Worm (Caenorhabditis elegans): Measurements from ENCODE around the gene F10E9.10.

Gene F10E9.10

DNA sequence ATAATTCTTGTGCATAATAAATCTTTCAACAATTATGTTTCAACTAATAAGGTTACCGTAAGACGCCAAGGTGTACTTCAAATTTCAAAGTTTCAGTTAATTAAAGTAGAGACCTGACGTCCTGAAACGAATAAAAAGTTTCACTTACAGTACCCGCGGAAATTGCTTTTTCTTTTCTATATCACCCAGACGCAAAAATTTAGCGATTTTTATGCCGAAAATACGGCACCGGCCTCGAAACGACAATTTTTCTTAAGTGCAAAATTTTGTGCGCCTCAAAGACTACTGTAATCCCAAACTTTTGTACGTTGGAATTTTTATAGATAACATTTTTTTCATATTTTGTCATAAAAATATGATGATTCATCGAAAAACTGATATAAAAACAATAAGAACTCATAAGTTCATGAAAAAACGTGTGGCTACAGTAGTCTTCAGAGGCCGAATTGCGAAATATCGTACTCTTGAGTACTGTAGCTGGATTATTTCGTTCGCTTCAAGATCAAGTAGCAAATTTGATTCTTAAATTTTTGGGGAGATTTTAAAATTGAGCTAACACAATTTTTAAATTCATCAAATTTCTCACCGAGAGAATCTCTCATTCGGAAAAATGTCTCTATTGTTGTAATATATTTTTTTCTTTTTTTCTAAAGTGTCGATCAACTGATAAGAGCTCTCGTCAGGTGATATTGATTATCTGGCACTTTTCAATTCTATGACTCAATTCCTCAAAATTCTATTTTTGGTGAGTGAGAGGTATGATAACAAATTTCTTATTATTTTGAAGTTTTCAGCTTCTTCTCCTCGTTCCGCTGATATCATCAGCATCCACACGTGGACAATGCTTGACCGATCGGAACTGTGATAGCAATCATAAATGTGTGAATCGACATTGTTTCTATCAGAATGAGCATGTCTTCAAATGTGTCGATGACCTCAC lies 5.8 kb upstream of the F10E9.10 start, which contains the start of gene ZC262.13 (continued):
- TF ChIP-seq nfya-1 (tag; optimal IDR thresholded peaks at IDR 0.05; ENCODE audit: borderline replicate concordance, insufficient read depth), result no peak
- no peak for TF ChIP-seq ets-4 (GFP tag; optimal IDR thresholded peaks at IDR 0.05)
- TF ChIP-seq snpc-1.3 (tag; optimal IDR thresholded peaks at IDR 0.05; ENCODE audit: insufficient read depth), result no peak
- no peak for TF ChIP-seq ceh-40 (GFP tag; IDR thresholded peaks at IDR 0.05)
- TF ChIP-seq F10E7.11 (tag; optimal IDR thresholded peaks at IDR 0.05), result no peak
- no peak for TF ChIP-seq zfh-2 (GFP tag; conservative IDR thresholded peaks at IDR 0.05)
- no peak for TF ChIP-seq nhr-120 (GFP tag; IDR thresholded peaks at IDR 0.05)
- no peak for TF ChIP-seq hlh-26 (GFP tag; conservative IDR thresholded peaks at IDR 0.05)
- TF ChIP-seq tbx-9 (tag; optimal IDR thresholded peaks at IDR 0.05; ENCODE audit: borderline replicate concordance), result no peak
- TF ChIP-seq cebp-1 (GFP tag; IDR thresholded peaks at IDR 0.05), result peak; percentile 60; the same call in 1 of the 2 replicates
- peak; percentile 80 for TF ChIP-seq cebp-1 (tag; optimal IDR thresholded peaks at IDR 0.05)
- TF ChIP-seq let-607 (tag; optimal IDR thresholded peaks at IDR 0.05), result peak in 1 of 2 experiments; percentile 42
- no peak for TF ChIP-seq ceh-100 (GFP tag; IDR thresholded peaks at IDR 0.05)
- TF ChIP-seq aptf-3 (GFP tag; IDR thresholded peaks at IDR 0.05), result no peak
- no peak for TF ChIP-seq ama-1 (optimal IDR thresholded peaks at IDR 0.05)
- no peak for TF ChIP-seq ama-1 (GFP tag; optimal IDR thresholded peaks at IDR 0.05)
- peak; percentile 79 for TF ChIP-seq Y95B8A.8 (GFP tag; IDR thresholded peaks at IDR 0.05)
- no peak for TF ChIP-seq F33H1.4 (GFP tag; IDR thresholded peaks at IDR 0.05)
- 0 out of 2 replicates have a peak, but pooled peaks have one; percentile 52 for TF ChIP-seq Y53G8AR.9 (GFP tag; conservative IDR thresholded peaks at IDR 0.05)
- TF ChIP-seq Y79H2A.3 (GFP tag; conservative IDR thresholded peaks at IDR 0.05), result peak; percentile 30; the same call in 1 of the 2 replicates
- TF ChIP-seq rec-8 (tag; optimal IDR thresholded peaks at IDR 0.05), result no peak
- 0 out of 2 replicates have a peak, but pooled peaks have one; percentile 17 for TF ChIP-seq hmg-1.2 (GFP tag; IDR thresholded peaks at IDR 0.05)
- no peak for TF ChIP-seq rpc-1 (optimal IDR thresholded peaks at IDR 0.05)
- no peak for TF ChIP-seq rpc-1 (tag; optimal IDR thresholded peaks at IDR 0.05)
- TF ChIP-seq bed-1 (GFP tag; IDR thresholded peaks at IDR 0.05), result no peak
- TF ChIP-seq F52B5.7 (tag; optimal IDR thresholded peaks at IDR 0.05), result no peak
- TF ChIP-seq nhr-80 (tag; optimal IDR thresholded peaks at IDR 0.05), result peak; percentile 73
- TF ChIP-seq lin-40 (tag; optimal IDR thresholded peaks at IDR 0.05), result no peak
- no peak for TF ChIP-seq akir-1 (GFP tag; optimal IDR thresholded peaks at IDR 0.05)
- TF ChIP-seq hrde-1 (tag; optimal IDR thresholded peaks at IDR 0.05; ENCODE audit: borderline replicate concordance), result no peak
- TF ChIP-seq cebp-2 (GFP tag; IDR thresholded peaks at IDR 0.05), result no peak
- no peak for TF ChIP-seq K11D2.4 (GFP tag; IDR thresholded peaks at IDR 0.05)
- TF ChIP-seq ztf-6 (GFP tag; IDR thresholded peaks at IDR 0.05), result no peak
- TF ChIP-seq aptf-2 (GFP tag; conservative IDR thresholded peaks at IDR 0.05), result no peak
- no peak for TF ChIP-seq attf-3 (GFP tag; conservative IDR thresholded peaks at IDR 0.05)
- no peak for TF ChIP-seq dpff-1 (tag; optimal IDR thresholded peaks at IDR 0.05)
- 0 out of 2 replicates have a peak, but pooled peaks have one; percentile 17 for TF ChIP-seq egl-44 (GFP tag; IDR thresholded peaks at IDR 0.05)
- TF ChIP-seq repo-1 (tag; optimal IDR thresholded peaks at IDR 0.05), result no peak
- TF ChIP-seq mxl-1 (tag; optimal IDR thresholded peaks at IDR 0.05), result no peak
- peak; percentile 6 for TF ChIP-seq lin-54 (GFP tag; optimal IDR thresholded peaks at IDR 0.05)
- no peak for TF ChIP-seq sea-2 (GFP tag; IDR thresholded peaks at IDR 0.05)
- TF ChIP-seq F57A8.1 (GFP tag; optimal IDR thresholded peaks at IDR 0.05), result no peak
- TF ChIP-seq tlf-1 (GFP tag; optimal IDR thresholded peaks at IDR 0.05), result no peak
- TF ChIP-seq B0019.2 (GFP tag; conservative IDR thresholded peaks at IDR 0.05), result no peak
